Worm (Caenorhabditis elegans) whole organism, L1 larva: ENCODE data around the gene egl-27.

ENCODE experiments used
- ama-1 ChIP-seq: fragments of 150-350 bp; optimal IDR thresholded peaks from 2 replicates; lab custom pipeline; 2014
- egl-27 ChIP-seq, 2 experiments: fragments of 150-350 bp in 1 of 2; sonication (generic microtip); optimal IDR thresholded peaks; 3 replicates each; lab custom pipeline; 2017 to 2018; ENCODE audit warnings: missing biosample characterization in 2 of 2, missing genetic modification characterization in 2 of 2, missing genetic modification reagents in 2 of 2
- lin-13 ChIP-seq: fragments of 150-350 bp; optimal IDR thresholded peaks from 2 replicates; lab custom pipeline; 2014; ENCODE audit warnings: missing biosample characterization, missing genetic modification reagents, missing genetic modification characterization
- lin-39 ChIP-seq: fragments of 150-350 bp; optimal IDR thresholded peaks from 2 replicates; lab custom pipeline; 2014; ENCODE audit warnings: missing biosample characterization, missing genetic modification reagents, missing genetic modification characterization
- nhr-11 ChIP-seq: fragments of 150-350 bp; optimal IDR thresholded peaks from 2 replicates; lab custom pipeline; 2014; ENCODE audit warnings: missing biosample characterization, missing genetic modification characterization
- tlp-1 ChIP-seq: fragments of 150-350 bp; optimal IDR thresholded peaks from 2 replicates; lab custom pipeline; 2014; ENCODE audit warnings: missing biosample characterization, missing genetic modification characterization
- unc-130 ChIP-seq: fragments of 150-350 bp; optimal IDR thresholded peaks from 2 replicates; lab custom pipeline; 2017; ENCODE audit warnings: missing biosample characterization, missing genetic modification characterization, inconsistent platforms
- unc-62 ChIP-seq: fragments of 150-350 bp; optimal IDR thresholded peaks from 2 replicates; lab custom pipeline; 2014; ENCODE audit warnings: missing biosample characterization, missing genetic modification reagents, missing genetic modification characterization
- ztf-11 ChIP-seq, 2 experiments: sonication (generic microtip); optimal IDR thresholded peaks; 2 replicates each; lab custom pipeline; 2016 to 2017; ENCODE audit warnings: missing genetic modification characterization in 2 of 2, missing biosample characterization in 1 of 2, missing compliant biosample characterization in 1 of 2

DNA sequence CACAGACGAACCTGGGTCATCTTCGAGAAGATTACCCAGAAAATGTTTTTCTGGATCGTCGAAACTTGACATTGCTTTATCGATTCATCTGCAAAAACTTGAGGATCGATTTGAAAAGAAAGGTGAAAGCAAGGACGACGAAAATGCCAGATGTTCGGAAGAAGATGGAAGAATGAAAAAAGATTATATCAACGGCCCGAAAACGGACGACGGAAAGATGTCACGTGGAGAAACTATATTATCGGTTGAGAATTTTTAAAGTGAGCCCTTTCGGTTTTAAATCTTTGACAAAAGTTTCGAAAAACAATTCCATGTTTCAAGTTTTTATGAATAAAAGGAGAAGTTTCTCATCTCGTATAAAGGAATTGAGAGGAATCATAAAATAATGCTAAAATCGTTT is 23.4 kb downstream of the egl-27 start, which contains the start of gene dnj-5:
- TF ChIP-seq unc-62 (GFP tag; lab: Kevin White, UChicago) (no peak), ama-1 (no peak), ztf-11 (tag; optimal IDR thresholded peaks at IDR 0.05; lab: Kevin White, UChicago) (no peak), egl-27 (tag; optimal IDR thresholded peaks at IDR 0.05; lab: Kevin White, UChicago) (no peak), lin-13 (GFP tag; lab: Kevin White, UChicago) (no peak), tlp-1 (tag; lab: Kevin White, UChicago) (no peak), unc-130 (tag; lab: Kevin White, UChicago) (no peak), nhr-11 (tag; lab: Kevin White, UChicago) (no peak), lin-39 (tag; lab: Kevin White, UChicago) (no peak)
